Worm (Caenorhabditis elegans) whole organism, late embryonic: ENCODE results near the gene snt-5.

Source experiments
- C08G9.2 ChIP-seq: sonication (generic microtip); optimal IDR thresholded peaks from 2 replicates; lab custom pipeline; 2016; ENCODE audit warnings: mild to moderate bottlenecking, missing genetic modification characterization, moderate library complexity, missing compliant biosample characterization
- C38D4.7 ChIP-seq: fragments of 200-800 bp; sonication (Bioruptor generic); optimal IDR thresholded peaks from 2 replicates; lab custom pipeline; 2018; ENCODE audit warnings: mild to moderate bottlenecking, missing genetic modification characterization, moderate library complexity, missing compliant biosample characterization
- K09A11.1 ChIP-seq: sonication (generic microtip); optimal IDR thresholded peaks from 2 replicates; lab custom pipeline; 2017; ENCODE audit warnings: antibody characterized with exemption, mild to moderate bottlenecking, missing genetic modification characterization, missing compliant biosample characterization; ENCODE audit not compliant: insufficient read depth
- T23F11.4 ChIP-seq: fragments of 200-800 bp; sonication (Bioruptor generic); optimal IDR thresholded peaks from 2 replicates; lab custom pipeline; 2018; ENCODE audit warnings: mild to moderate bottlenecking, missing genetic modification characterization, missing compliant biosample characterization
- Y22D7AL.16 ChIP-seq: sonication (generic microtip); optimal IDR thresholded peaks from 2 replicates; lab custom pipeline; 2016; ENCODE audit warnings: missing genetic modification characterization, missing compliant biosample characterization
- ama-1 ChIP-seq: fragments of 150-350 bp; optimal IDR thresholded peaks from 2 replicates; lab custom pipeline; 2014
- ceh-14 ChIP-seq: sonication (generic microtip); optimal IDR thresholded peaks from 2 replicates; lab custom pipeline; 2016; ENCODE audit warnings: missing genotype, missing genetic modification characterization, missing compliant biosample characterization
- ceh-18 ChIP-seq: sonication (generic microtip); optimal IDR thresholded peaks from 2 replicates; lab custom pipeline; 2016; ENCODE audit warnings: missing genetic modification characterization, missing compliant biosample characterization
- ceh-19 ChIP-seq: fragments of 200-800 bp; sonication (Bioruptor generic); optimal IDR thresholded peaks from 2 replicates; lab custom pipeline; 2018; ENCODE audit warnings: mild to moderate bottlenecking, missing genetic modification characterization, missing compliant biosample characterization
- ceh-22 ChIP-seq: sonication (generic microtip); optimal IDR thresholded peaks from 2 replicates; lab custom pipeline; 2017; ENCODE audit warnings: missing biosample characterization, missing genetic modification characterization
- ceh-24 ChIP-seq: sonication (generic microtip); optimal IDR thresholded peaks from 2 replicates; lab custom pipeline; 2016; ENCODE audit warnings: mild to moderate bottlenecking, missing genetic modification characterization, missing compliant biosample characterization
- ceh-31 ChIP-seq: sonication (generic microtip); optimal IDR thresholded peaks from 2 replicates; lab custom pipeline; 2016; ENCODE audit warnings: missing genetic modification characterization, missing compliant biosample characterization
- ceh-9 ChIP-seq: sonication (generic microtip); optimal IDR thresholded peaks from 2 replicates; lab custom pipeline; 2016; ENCODE audit warnings: mild to moderate bottlenecking, missing genetic modification characterization, inconsistent platforms, missing compliant biosample characterization
- dmd-4 ChIP-seq: sonication (generic microtip); optimal IDR thresholded peaks from 2 replicates; lab custom pipeline; 2016; ENCODE audit warnings: borderline replicate concordance, missing genetic modification characterization, missing compliant biosample characterization
- dve-1 ChIP-seq: sonication (generic microtip); optimal IDR thresholded peaks from 2 replicates; lab custom pipeline; 2017; ENCODE audit warnings: antibody characterized with exemption, mild to moderate bottlenecking, missing genetic modification characterization, missing compliant biosample characterization
- ets-4 ChIP-seq: sonication (generic microtip); optimal IDR thresholded peaks from 2 replicates; lab custom pipeline; 2016; ENCODE audit warnings: missing genetic modification characterization, missing compliant biosample characterization
- eyg-1 ChIP-seq: sonication (generic microtip); optimal IDR thresholded peaks from 2 replicates; lab custom pipeline; 2016; ENCODE audit warnings: missing genotype, missing genetic modification characterization, missing compliant biosample characterization
- fax-1 ChIP-seq: sonication (generic microtip); optimal IDR thresholded peaks from 2 replicates; lab custom pipeline; 2016; ENCODE audit warnings: missing genotype, missing genetic modification characterization, missing compliant biosample characterization
- fkh-10 ChIP-seq: fragments of 150-350 bp; optimal IDR thresholded peaks from 2 replicates; lab custom pipeline; 2014; ENCODE audit warnings: missing biosample characterization, missing genetic modification reagents, missing genetic modification characterization
- gmeb-2 ChIP-seq: sonication (generic microtip); optimal IDR thresholded peaks from 2 replicates; lab custom pipeline; 2016; ENCODE audit warnings: missing genetic modification characterization, inconsistent platforms, missing compliant biosample characterization
- hlh-13 ChIP-seq: fragments of 200-800 bp; sonication (Bioruptor generic); optimal IDR thresholded peaks from 2 replicates; lab custom pipeline; 2018; ENCODE audit warnings: mild to moderate bottlenecking, missing genetic modification characterization, missing compliant biosample characterization
- hlh-15 ChIP-seq: sonication (generic microtip); optimal IDR thresholded peaks from 2 replicates; lab custom pipeline; 2016; ENCODE audit warnings: missing genetic modification characterization, missing compliant biosample characterization
- hlh-30 ChIP-seq: sonication (generic microtip); optimal IDR thresholded peaks from 2 replicates; lab custom pipeline; 2017; ENCODE audit warnings: antibody characterized with exemption, missing genetic modification characterization, missing compliant biosample characterization; ENCODE audit not compliant: insufficient read depth
- hlh-6 ChIP-seq: sonication (generic microtip); optimal IDR thresholded peaks from 2 replicates; lab custom pipeline; 2016; ENCODE audit warnings: missing genotype, missing genetic modification characterization, missing compliant biosample characterization
- hlh-8 ChIP-seq: sonication (generic microtip); optimal IDR thresholded peaks from 2 replicates; lab custom pipeline; 2016; ENCODE audit warnings: missing genotype, missing genetic modification characterization, missing compliant biosample characterization
- madf-2 ChIP-seq: sonication (generic microtip); optimal IDR thresholded peaks from 2 replicates; lab custom pipeline; 2017; ENCODE audit warnings: missing genetic modification characterization, missing compliant biosample characterization
- mec-3 ChIP-seq: sonication (generic microtip); optimal IDR thresholded peaks from 2 replicates; lab custom pipeline; 2016; ENCODE audit warnings: borderline replicate concordance, missing genetic modification characterization, missing compliant biosample characterization
- nhr-232 ChIP-seq: sonication (generic microtip); optimal IDR thresholded peaks from 2 replicates; lab custom pipeline; 2016; ENCODE audit warnings: missing genetic modification characterization, missing compliant biosample characterization
- npax-4 ChIP-seq: sonication (generic microtip); optimal IDR thresholded peaks from 2 replicates; lab custom pipeline; 2016; ENCODE audit warnings: missing genetic modification characterization, missing compliant biosample characterization
- odd-2 ChIP-seq: sonication (generic microtip); optimal IDR thresholded peaks from 2 replicates; lab custom pipeline; 2017; ENCODE audit warnings: antibody characterized with exemption, mild to moderate bottlenecking, missing genetic modification characterization, missing compliant biosample characterization
- pag-3 ChIP-seq: sonication (generic microtip); optimal IDR thresholded peaks from 2 replicates; lab custom pipeline; 2016; ENCODE audit warnings: missing compliant biosample characterization, missing genetic modification characterization, borderline replicate concordance
- pax-1 ChIP-seq: fragments of 150-350 bp; optimal IDR thresholded peaks from 2 replicates; lab custom pipeline; 2014; ENCODE audit warnings: missing biosample characterization, missing genetic modification characterization
- pha-2 ChIP-seq: sonication (generic microtip); optimal IDR thresholded peaks from 2 replicates; lab custom pipeline; 2017; ENCODE audit warnings: mild to moderate bottlenecking, missing genetic modification characterization, missing compliant biosample characterization
- pha-4 ChIP-seq: fragments of 150-350 bp; optimal IDR thresholded peaks from 2 replicates; lab custom pipeline; 2018; ENCODE audit warnings: missing biosample characterization, missing genetic modification reagents, missing genetic modification characterization
- pqm-1 ChIP-seq: sonication (generic microtip); optimal IDR thresholded peaks from 2 replicates; lab custom pipeline; 2016; ENCODE audit warnings: missing genetic modification characterization, missing compliant biosample characterization
- ref-2 ChIP-seq: sonication (generic microtip); optimal IDR thresholded peaks from 2 replicates; lab custom pipeline; 2016; ENCODE audit warnings: missing genetic modification characterization, missing compliant biosample characterization
- sox-2 ChIP-seq: fragments of 200-800 bp; sonication (Bioruptor generic); IDR thresholded peaks from 2 replicates; pipeline ENCODE4 v1.3.6; 2022; ENCODE audit warnings: missing genetic modification reagents, missing genetic modification characterization, missing compliant biosample characterization
- tbx-7 ChIP-seq: sonication (generic microtip); optimal IDR thresholded peaks from 2 replicates; lab custom pipeline; 2016; ENCODE audit warnings: missing genotype, missing genetic modification characterization, missing compliant biosample characterization
- unc-55 ChIP-seq: sonication (generic microtip); optimal IDR thresholded peaks from 2 replicates; lab custom pipeline; 2017; ENCODE audit warnings: missing biosample characterization, missing genetic modification reagents, missing genetic modification characterization
- ztf-16 ChIP-seq: sonication (generic microtip); optimal IDR thresholded peaks from 2 replicates; lab custom pipeline; 2017; ENCODE audit warnings: missing genetic modification characterization, missing compliant biosample characterization

The snt-5 gene

DNA sequence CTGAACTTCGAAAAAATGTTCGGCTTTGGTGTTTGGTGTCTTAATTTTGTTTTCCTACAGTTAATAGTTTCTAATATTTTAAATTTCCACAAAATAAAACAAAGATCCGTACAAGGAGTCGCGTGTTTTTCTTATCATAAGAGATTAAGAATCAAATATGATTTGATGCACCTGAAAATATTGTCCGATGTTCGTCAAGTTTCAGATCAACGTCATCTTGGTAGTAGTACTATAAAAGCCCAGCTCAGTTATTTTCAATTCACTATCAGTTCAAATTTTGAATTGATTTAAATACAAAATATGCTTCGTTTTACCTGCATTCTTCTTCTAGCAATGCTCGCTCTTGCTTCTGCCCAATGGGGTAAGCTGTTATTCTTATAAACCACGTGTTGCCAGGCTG is 33.7 kb upstream of the snt-5 start, which contains the start of gene cnc-5:
cnc-5 (plus strand) TSS at position 301 of the 400 bp plus-strand sequence.
- TF ChIP-seq K09A11.1 (tag; lab: Kevin White, UChicago) (no peak), dmd-4 (tag; lab: Kevin White, UChicago) (no peak), hlh-6 (tag; lab: Kevin White, UChicago) (no peak), ceh-24 (tag; lab: Kevin White, UChicago) (no peak), pag-3 (no peak), hlh-8 (tag; lab: Kevin White, UChicago) (no peak), nhr-232 (tag; lab: Kevin White, UChicago) (no peak), unc-55 (no peak), ceh-19 (GFP tag; lab: Kevin White, UChicago) (no peak), ets-4 (tag; lab: Kevin White, UChicago) (no peak), ceh-22 (tag; lab: Kevin White, UChicago) (no peak), ceh-31 (no peak)

- TF ChIP-seq hlh-30 (tag; lab: Kevin White, UChicago), result no peak
- TF ChIP-seq C38D4.7 (GFP tag; lab: Kevin White, UChicago), result no peak
- TF ChIP-seq ceh-24 (tag; lab: Kevin White, UChicago), result no peak
- no peak for TF ChIP-seq pax-1 (tag; lab: Kevin White, UChicago)
- no peak for TF ChIP-seq fkh-10 (GFP tag; lab: Kevin White, UChicago)
- TF ChIP-seq ceh-31, result no peak
- no peak for TF ChIP-seq ama-1 (lab: Kevin White, UChicago)
- TF ChIP-seq C08G9.2 (tag; lab: Kevin White, UChicago), result no peak
- TF ChIP-seq hlh-13, result no peak
- no peak for TF ChIP-seq pha-2 (tag; lab: Kevin White, UChicago)
- no peak for TF ChIP-seq ref-2
- no peak for TF ChIP-seq hlh-15 (tag; lab: Kevin White, UChicago)
- TF ChIP-seq ceh-18 (tag; lab: Kevin White, UChicago), result no peak
- TF ChIP-seq ceh-19 (GFP tag; lab: Kevin White, UChicago), result no peak
- no peak for TF ChIP-seq tbx-7
Measured at ce11 chrV:1444180-1444579, 32.8 kb upstream of the snt-5 start, which contains the start of gene cnc-1. Gene cnc-1, minus strand, starts transcription at chrV:1444280.

- no peak for TF ChIP-seq ceh-9
- TF ChIP-seq odd-2 (tag; lab: Kevin White, UChicago), result no peak
Measured at ce11 chrV:1442042-1442441, 30.7 kb upstream of the snt-5 start, which contains the start of gene cnc-11. Gene cnc-11, plus strand, starts transcription at chrV:1442342.

ce11 chrV:1438832-1439231 is 27.5 kb upstream of the snt-5 start, which contains the start of gene R09B5.11:
Gene R09B5.11, plus strand, starts transcription at chrV:1439205.
- TF ChIP-seq dve-1 (tag; lab: Kevin White, UChicago) (no peak), npax-4 (tag; lab: Kevin White, UChicago) (no peak), T23F11.4 (GFP tag; lab: Kevin White, UChicago) (no peak), pha-4 (tag; lab: Kevin White, UChicago) (no peak), ceh-14 (tag; lab: Kevin White, UChicago) (no peak), fkh-10 (GFP tag; lab: Kevin White, UChicago) (no peak)

- TF ChIP-seq gmeb-2, result no peak
- no peak for TF ChIP-seq npax-4 (tag; lab: Kevin White, UChicago)
- TF ChIP-seq ref-2, result no peak
Measured at ce11 chrV:1438205-1438604, 26.8 kb upstream of the snt-5 start.

DNA sequence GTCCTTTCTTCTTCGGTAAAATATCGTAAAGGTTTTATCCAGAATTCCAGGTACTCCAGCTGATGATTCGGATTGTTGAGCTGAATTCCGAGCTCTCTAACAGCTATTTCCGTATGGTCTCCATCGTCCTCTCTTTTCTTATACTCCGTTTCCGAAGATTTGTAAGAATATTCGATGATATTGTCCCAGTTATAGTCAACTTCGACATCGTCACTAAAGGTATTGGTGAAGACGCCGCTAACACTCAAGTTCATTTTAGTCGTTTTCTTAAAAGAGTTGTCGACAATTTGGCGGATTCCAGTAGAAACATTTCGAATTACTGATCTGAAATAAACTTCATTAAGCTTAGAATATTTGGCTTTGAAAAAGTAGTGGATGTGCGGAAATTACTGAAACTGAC is 23.7 kb upstream of the snt-5 start:
- TF ChIP-seq pha-2 (tag; lab: Kevin White, UChicago) (no peak), C38D4.7 (GFP tag; lab: Kevin White, UChicago) (no peak), hlh-30 (tag; lab: Kevin White, UChicago) (no peak), odd-2 (tag; lab: Kevin White, UChicago) (no peak), sox-2 (GFP tag; lab: Robert Waterston, UW) (no peak), pha-4 (tag; lab: Kevin White, UChicago) (no peak), dmd-4 (tag; lab: Kevin White, UChicago) (no peak), madf-2 (tag; lab: Kevin White, UChicago) (no peak), unc-55 (no peak), ztf-16 (tag; lab: Kevin White, UChicago) (no peak), Y22D7AL.16 (tag; lab: Kevin White, UChicago) (no peak), ceh-18 (tag; lab: Kevin White, UChicago) (no peak), pqm-1 (no peak), hlh-15 (tag; lab: Kevin White, UChicago) (no peak), eyg-1 (tag; lab: Kevin White, UChicago) (no peak), mec-3 (tag; lab: Kevin White, UChicago) (no peak), fax-1 (tag; lab: Kevin White, UChicago) (no peak)
- TF ChIP-seq, all 69 proteins: peak for 0
